Worm (Caenorhabditis elegans): ENCODE results near the gene Y39B6A.43.
"Not testable (repeated sequence)": the region's sequence is repeated elsewhere in the genome, so short reads cannot be mapped to it uniquely, and the experiment has no call there.

Y39B6A.43 gene

DNA sequence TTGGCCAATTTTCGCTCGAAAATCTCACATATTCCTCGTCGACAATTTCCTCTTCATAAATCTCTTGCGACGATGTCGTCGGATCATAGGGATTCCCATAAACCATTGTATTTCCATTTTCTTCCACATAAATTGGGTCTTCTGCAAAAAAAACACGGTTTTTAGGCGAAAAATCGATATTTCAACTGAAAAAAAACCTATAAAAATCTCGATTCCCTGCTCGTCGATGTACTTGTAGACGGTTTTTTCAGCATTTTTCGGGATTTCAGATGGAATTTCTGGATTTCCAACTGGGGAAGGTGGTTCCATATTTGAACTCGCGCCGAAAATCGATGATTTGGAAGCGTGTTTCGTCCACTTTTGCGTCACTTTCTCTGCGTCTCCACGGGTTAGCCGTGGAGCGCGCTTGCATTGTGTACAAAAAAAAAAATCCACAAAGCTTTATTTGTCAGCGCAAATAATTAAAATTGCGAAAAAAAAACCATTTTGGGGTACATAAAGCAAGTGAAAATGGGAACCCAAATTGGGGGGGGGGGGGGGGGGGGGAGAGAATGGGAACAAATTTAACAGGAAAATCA is at the start of gene Y39B6A.43:
Gene Y39B6A.43, minus strand, starts transcription at position 351 of the 578 bp plus-strand sequence.
- no peak for TF ChIP-seq unc-62 (GFP tag; optimal IDR thresholded peaks at IDR 0.05)

DNA sequence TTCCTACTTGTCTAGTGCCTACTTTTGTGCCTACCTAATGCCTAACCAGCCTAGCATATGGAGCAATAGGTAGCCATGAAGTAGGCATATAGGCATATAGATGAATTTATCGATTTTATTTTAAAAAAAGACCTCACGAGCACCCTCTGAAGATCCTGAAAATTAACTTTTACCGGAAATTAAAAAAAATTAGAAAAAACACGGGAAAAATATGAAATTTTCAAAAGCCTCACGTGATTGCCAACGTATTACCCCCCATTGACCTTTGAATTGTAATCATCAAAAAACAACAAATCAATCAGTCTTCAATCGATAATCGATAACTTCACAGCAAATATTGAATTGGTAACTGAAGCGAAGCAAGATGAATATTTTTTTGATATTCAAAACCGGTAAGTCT is 46.6 kb upstream of the Y39B6A.43 start, which contains the start of gene Y39B6A.30:
Gene Y39B6A.30, plus strand, starts transcription at position 301 of the 400 bp plus-strand sequence.
- not testable (repeated sequence) for TF ChIP-seq unc-62 (GFP tag; optimal IDR thresholded peaks at IDR 0.05)

ce11 chrV:19013215-19013614 is 45.6 kb upstream of the Y39B6A.43 start:
- TF ChIP-seq unc-62 (GFP tag; optimal IDR thresholded peaks at IDR 0.05): no peak

ce11 chrV:19010405-19010804 is 42.8 kb upstream of the Y39B6A.43 start:
- no peak for TF ChIP-seq unc-62 (GFP tag; optimal IDR thresholded peaks at IDR 0.05)

DNA sequence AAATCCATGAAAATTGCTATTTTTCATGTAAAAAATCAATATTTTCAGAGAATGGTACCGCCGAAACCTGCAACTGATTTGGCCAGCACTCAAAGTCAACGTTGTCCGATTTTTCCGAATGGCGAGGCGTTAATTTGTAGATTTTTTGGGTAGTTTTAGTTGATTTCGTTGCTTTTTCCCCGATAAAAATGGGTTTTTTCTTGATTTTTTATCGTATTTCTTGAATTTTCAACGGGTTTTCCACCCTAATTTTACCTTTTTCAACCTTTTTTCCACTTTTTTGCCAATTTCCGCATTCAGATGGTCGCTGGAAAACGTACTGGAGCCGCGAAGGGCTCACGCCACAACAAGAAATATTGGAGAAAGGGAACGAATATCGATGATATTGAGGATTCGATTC is 34.0 kb upstream of the Y39B6A.43 start, which contains the start of gene Y39B6A.33:
Gene Y39B6A.33, plus strand, starts transcription at position 301 of the 400 bp plus-strand sequence.
- TF ChIP-seq unc-62 (GFP tag; optimal IDR thresholded peaks at IDR 0.05): no peak

DNA sequence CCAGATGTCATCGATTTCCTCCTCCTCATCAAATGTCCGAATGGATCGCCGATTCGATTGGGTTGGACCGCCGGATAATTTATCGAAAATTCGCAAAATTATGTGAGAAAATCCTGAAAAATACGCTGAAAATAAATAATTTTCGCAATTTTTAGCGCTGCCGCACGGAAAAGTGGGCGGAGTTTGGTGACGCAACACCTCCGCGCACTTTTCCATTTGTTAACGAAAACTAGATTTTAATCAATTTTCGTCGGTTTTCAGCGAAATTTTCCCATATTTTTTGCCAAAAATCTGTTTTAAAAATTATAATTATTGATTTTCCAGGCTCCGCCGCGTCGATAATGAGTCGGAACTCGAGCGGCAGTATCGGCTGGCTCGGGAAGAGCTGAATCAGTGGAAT is 33.4 kb upstream of the Y39B6A.43 start, which contains the start of gene Y39B6A.34:
Gene Y39B6A.34, plus strand, starts transcription at position 3 of the 400 bp plus-strand sequence.
- TF ChIP-seq unc-62 (GFP tag; optimal IDR thresholded peaks at IDR 0.05): no peak

DNA sequence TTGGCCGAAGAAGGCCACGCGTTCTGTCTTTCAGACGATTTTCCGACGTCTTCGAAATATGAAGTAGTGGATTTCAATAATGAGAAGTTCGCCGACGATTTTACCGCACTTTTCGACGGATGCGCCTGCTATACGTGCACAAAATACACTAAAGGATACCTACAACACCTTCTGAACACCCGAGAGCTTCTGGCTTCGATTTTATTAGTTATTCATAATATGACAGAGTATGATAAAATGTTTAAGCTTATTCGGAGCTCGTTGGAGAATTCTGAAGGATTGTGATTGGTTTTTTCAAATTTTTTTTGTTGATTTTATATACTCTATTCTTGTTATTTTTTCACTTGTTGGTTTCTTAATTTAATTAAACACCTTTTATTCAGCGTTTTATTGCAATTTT is 32.9 kb upstream of the Y39B6A.43 start:
- TF ChIP-seq unc-62 (GFP tag; optimal IDR thresholded peaks at IDR 0.05): no peak

- TF ChIP-seq unc-62 (GFP tag; optimal IDR thresholded peaks at IDR 0.05): no peak
Measured at ce11 chrV:18998045-18998444, 30.4 kb upstream of the Y39B6A.43 start, which contains the start of gene tgt-2. Gene tgt-2, plus strand, starts transcription at chrV:18998345.

ce11 chrV:18993535-18993990 is 25.9 kb upstream of the Y39B6A.43 start, which contains the start of gene gtf-2F2:
Gene gtf-2F2, plus strand, starts transcription at chrV:18993940.
- no peak for TF ChIP-seq unc-62 (GFP tag; optimal IDR thresholded peaks at IDR 0.05)

DNA sequence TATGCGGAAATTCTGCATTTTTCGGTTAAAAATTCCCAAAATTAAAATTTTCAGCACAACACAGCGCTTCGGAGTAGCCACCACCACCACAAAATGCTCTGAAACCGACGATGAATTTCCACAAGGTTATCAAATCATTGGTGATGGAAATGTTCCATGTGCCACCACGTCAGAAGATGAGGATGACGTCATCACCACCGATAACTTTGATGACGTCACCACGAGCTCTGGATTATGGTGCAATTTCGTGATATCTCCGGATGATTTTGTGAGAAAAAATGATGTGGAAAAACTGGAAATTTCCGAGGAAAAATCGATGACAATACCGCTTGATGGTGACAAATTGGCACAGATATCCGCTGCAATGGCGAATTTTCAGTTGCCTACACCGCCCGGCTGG is 25.4 kb upstream of the Y39B6A.43 start:
- TF ChIP-seq unc-62 (GFP tag; optimal IDR thresholded peaks at IDR 0.05): no peak

- no peak for TF ChIP-seq unc-62 (GFP tag; optimal IDR thresholded peaks at IDR 0.05)
Measured at ce11 chrV:18990958-18991357, 23.3 kb upstream of the Y39B6A.43 start.

- TF ChIP-seq unc-62 (GFP tag; optimal IDR thresholded peaks at IDR 0.05): no peak
Measured at ce11 chrV:18990238-18990901, 22.7 kb upstream of the Y39B6A.43 start, which contains the start of the genes reps-1 and Y39B6A.37. Gene reps-1, minus strand, starts transcription at chrV:18990500. Gene Y39B6A.37, plus strand, starts transcription at chrV:18990851.

ce11 chrV:18986103-18986502 is 18.5 kb upstream of the Y39B6A.43 start:
- TF ChIP-seq unc-62 (GFP tag; optimal IDR thresholded peaks at IDR 0.05): no peak

DNA sequence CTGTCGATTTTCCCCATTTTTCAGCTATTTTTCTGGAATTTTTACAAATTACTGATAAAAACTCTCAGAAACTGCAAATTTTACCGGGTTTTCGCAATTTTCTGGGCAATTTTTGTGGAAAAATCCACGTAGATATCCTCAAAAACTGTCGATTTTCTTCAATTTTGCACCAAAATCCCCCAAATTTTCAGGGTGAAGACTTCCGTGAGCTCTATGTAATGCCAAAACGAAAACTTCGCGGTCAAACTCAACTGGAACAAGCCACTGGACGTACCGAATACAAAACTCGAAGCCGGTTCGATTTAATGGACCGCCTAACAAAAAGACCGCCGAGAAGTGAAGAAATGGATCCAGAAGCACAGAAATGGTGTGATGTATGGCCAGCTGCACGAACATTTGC is 14.1 kb upstream of the Y39B6A.43 start:
- no peak for TF ChIP-seq unc-62 (GFP tag; optimal IDR thresholded peaks at IDR 0.05)

DNA sequence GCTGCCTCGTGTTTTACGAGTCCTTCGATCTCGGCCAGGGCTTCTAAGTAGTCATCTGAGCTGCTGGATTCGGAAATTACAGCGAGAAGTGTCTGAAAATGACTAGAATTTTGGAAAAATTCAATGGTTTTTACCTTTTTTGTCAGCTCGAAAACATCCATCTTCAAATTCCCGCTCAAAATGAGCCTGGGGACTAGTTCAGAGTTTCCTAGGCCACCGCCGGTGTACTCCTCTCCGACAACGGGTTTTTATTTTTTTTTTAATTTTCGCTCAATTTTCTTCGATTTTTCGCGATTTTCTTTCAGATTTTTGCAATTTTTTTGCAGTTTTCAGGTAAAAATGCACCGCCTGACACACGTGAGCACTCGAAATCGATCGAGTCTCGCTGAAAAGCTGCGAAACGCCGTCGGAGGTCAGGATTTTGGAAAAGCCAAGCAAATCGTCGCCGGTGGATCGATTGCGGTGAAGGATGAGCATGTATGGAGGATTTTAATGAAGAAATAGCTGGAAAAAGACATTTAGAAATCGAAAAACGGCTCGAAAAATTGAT is 13.4 kb upstream of the Y39B6A.43 start, which contains the start of the genes mrps-35 and sws-1:
Gene mrps-35, plus strand, starts transcription at position 327 of the 550 bp plus-strand sequence.
Gene sws-1, minus strand, starts transcription at position 500 of the 550 bp plus-strand sequence.
- no peak for TF ChIP-seq unc-62 (GFP tag; optimal IDR thresholded peaks at IDR 0.05)

DNA sequence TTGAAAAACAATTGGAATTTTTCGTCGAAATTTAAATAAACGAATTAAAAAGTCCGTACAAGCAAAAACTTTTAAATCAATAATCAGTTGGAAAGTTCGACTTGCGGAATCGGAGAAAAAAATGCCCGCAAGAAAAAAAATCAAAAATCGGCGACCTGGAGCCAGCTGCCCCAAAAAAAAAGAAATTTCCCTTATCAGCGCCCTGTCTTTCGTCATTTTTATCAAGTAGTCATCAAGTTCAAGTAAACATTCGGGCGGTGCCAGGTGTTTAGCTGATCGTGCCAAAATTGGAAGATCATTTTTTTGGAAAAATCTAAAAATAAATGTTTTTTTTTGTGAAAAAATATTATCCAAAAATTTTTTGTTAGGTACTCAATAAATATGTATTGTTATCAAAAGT is 10.7 kb upstream of the Y39B6A.43 start:
- TF ChIP-seq unc-62 (GFP tag; optimal IDR thresholded peaks at IDR 0.05): no peak
